Fruit fly (Drosophila melanogaster) whole organism, embryonic: ENCODE measurements around the gene CSN6.
A peak's percentile ranks its signal among the peaks of the same experiment; 100 is the strongest.

Experiments used
- Bdp1 ChIP-seq: fragments of 200-800 bp; sonication (Bioruptor generic); optimal IDR thresholded peaks from 3 replicates; lab custom pipeline; 2016; ENCODE audit warnings: missing biosample characterization, missing genetic modification characterization
- CG10147 ChIP-seq: fragments of 200-800 bp; sonication (Bioruptor generic); optimal IDR thresholded peaks from 2 replicates; lab custom pipeline; 2019; ENCODE audit warnings: missing biosample characterization, mild to moderate bottlenecking, missing genetic modification characterization, moderate library complexity
- CG10209 ChIP-seq: fragments of 200-800 bp; sonication (Bioruptor generic); optimal IDR thresholded peaks from 3 replicates; lab custom pipeline; 2017; ENCODE audit warnings: missing biosample characterization, mild to moderate bottlenecking, missing genetic modification characterization, missing genetic modification reagents
- CG11247 ChIP-seq: fragments of 200-800 bp; sonication (Bioruptor generic); IDR thresholded peaks from 2 replicates; pipeline ENCODE4 v1.3.6; 2022; ENCODE audit warnings: missing biosample characterization, missing genetic modification characterization
- CG11504 ChIP-seq: fragments of 200-800 bp; sonication (Bioruptor generic); optimal IDR thresholded peaks from 3 replicates; lab custom pipeline; 2019; ENCODE audit warnings: missing biosample characterization, mild to moderate bottlenecking, missing genetic modification characterization, moderate library complexity
- CG11696 ChIP-seq: fragments of 200-800 bp; sonication (Bioruptor generic); IDR thresholded peaks from 2 replicates; pipeline ENCODE4 v1.3.6; 2022; ENCODE audit warnings: missing biosample characterization, missing genetic modification characterization
- CG12391 ChIP-seq: fragments of 200-800 bp; sonication (Bioruptor generic); optimal IDR thresholded peaks from 3 replicates; lab custom pipeline; 2018; ENCODE audit warnings: missing biosample characterization, mild to moderate bottlenecking, missing genetic modification characterization, moderate library complexity
- CG13894 ChIP-seq: fragments of 200-800 bp; sonication (Bioruptor generic); optimal IDR thresholded peaks from 3 replicates; lab custom pipeline; 2018; ENCODE audit warnings: missing biosample characterization, mild to moderate bottlenecking, missing genetic modification characterization, moderate library complexity
- CG14441 ChIP-seq: fragments of 200-800 bp; sonication (Bioruptor generic); IDR thresholded peaks from 2 replicates; pipeline ENCODE4 v1.3.6; 2022; ENCODE audit warnings: missing biosample characterization, missing genetic modification characterization
- CG17359 ChIP-seq: fragments of 200-800 bp; sonication (Bioruptor generic); optimal IDR thresholded peaks from 3 replicates; lab custom pipeline; 2018; ENCODE audit warnings: missing biosample characterization, mild to moderate bottlenecking, missing genetic modification characterization, moderate library complexity
- CG2712 ChIP-seq: fragments of 200-800 bp; optimal IDR thresholded peaks from 3 replicates; lab custom pipeline; 2019; ENCODE audit warnings: missing biosample characterization, mild to moderate bottlenecking, missing genetic modification characterization, moderate library complexity
- CG2889 ChIP-seq: fragments of 200-800 bp; sonication (Bioruptor generic); IDR thresholded peaks from 3 replicates; pipeline ENCODE4 v1.3.6; 2022; ENCODE audit warnings: missing biosample characterization, missing genetic modification characterization
- CG30403 ChIP-seq: fragments of 200-800 bp; sonication (Bioruptor generic); optimal IDR thresholded peaks from 3 replicates; lab custom pipeline; 2016; ENCODE audit warnings: missing biosample characterization, missing genetic modification characterization
- CG32532 ChIP-seq: fragments of 200-800 bp; sonication (Bioruptor generic); IDR thresholded peaks from 2 replicates; pipeline ENCODE4 v1.3.6; 2022; ENCODE audit warnings: missing biosample characterization, missing genetic modification characterization
- CG3281 ChIP-seq: fragments of 200-800 bp; sonication (Bioruptor generic); optimal IDR thresholded peaks from 3 replicates; lab custom pipeline; 2017; ENCODE audit warnings: missing biosample characterization, mild to moderate bottlenecking, missing genetic modification characterization
- CG3995 ChIP-seq: fragments of 200-800 bp; sonication (Bioruptor generic); optimal IDR thresholded peaks from 3 replicates; lab custom pipeline; 2016; ENCODE audit warnings: missing biosample characterization, missing genetic modification characterization
- CG5180 ChIP-seq: fragments of 200-800 bp; sonication (Bioruptor generic); optimal IDR thresholded peaks from 3 replicates; lab custom pipeline; 2017; ENCODE audit warnings: missing biosample characterization, missing genetic modification characterization, mild to moderate bottlenecking, moderate library complexity, missing genetic modification reagents
- CG5953 ChIP-seq: fragments of 200-800 bp; sonication (Bioruptor generic); IDR thresholded peaks from 2 replicates; pipeline ENCODE4 v1.3.6; 2022; ENCODE audit warnings: missing biosample characterization, missing genetic modification characterization
- CG7839 ChIP-seq: fragments of 200-800 bp; sonication (Bioruptor generic); optimal IDR thresholded peaks from 3 replicates; lab custom pipeline; 2018; ENCODE audit warnings: missing biosample characterization, mild to moderate bottlenecking, missing genetic modification characterization, moderate library complexity
- CG9727 ChIP-seq: fragments of 200-800 bp; sonication (Bioruptor generic); optimal IDR thresholded peaks from 3 replicates; lab custom pipeline; 2017; ENCODE audit warnings: missing biosample characterization, mild to moderate bottlenecking, missing genetic modification characterization
- CG9817 ChIP-seq: fragments of 200-800 bp; sonication (Bioruptor generic); optimal IDR thresholded peaks from 2 replicates; lab custom pipeline; 2018; ENCODE audit warnings: missing biosample characterization, mild to moderate bottlenecking, missing genetic modification characterization, moderate library complexity
- Drgx ChIP-seq: fragments of 200-800 bp; sonication (Bioruptor generic); IDR thresholded peaks from 2 replicates; pipeline ENCODE4 v1.3.6; 2022; ENCODE audit warnings: missing biosample characterization, missing genetic modification characterization
- E2f2 ChIP-seq: fragments of 200-800 bp; sonication (Bioruptor generic); IDR thresholded peaks from 2 replicates; pipeline ENCODE4 v1.3.6; 2022; ENCODE audit warnings: missing biosample characterization, missing genetic modification characterization
- Ets65A ChIP-seq: fragments of 200-800 bp; sonication (Bioruptor generic); peaks from one replicate; lab custom pipeline; 2016; ENCODE audit warnings: missing biosample characterization, missing genetic modification characterization
- HHEX ChIP-seq: fragments of 200-800 bp; sonication (Bioruptor generic); optimal IDR thresholded peaks from 3 replicates; lab custom pipeline; 2017; ENCODE audit warnings: missing biosample characterization, mild to moderate bottlenecking, missing genetic modification characterization, missing genetic modification reagents
- Hsf ChIP-seq: fragments of 200-800 bp; sonication (Bioruptor generic); optimal IDR thresholded peaks from 3 replicates; lab custom pipeline; 2016; ENCODE audit warnings: missing biosample characterization, missing genetic modification characterization
- Jarid2 ChIP-seq: fragments of 200-800 bp; sonication (Bioruptor generic); optimal IDR thresholded peaks from 3 replicates; lab custom pipeline; 2017; ENCODE audit warnings: mild to moderate bottlenecking, missing biosample characterization, missing genetic modification reagents, missing genetic modification characterization
- Oaz ChIP-seq: fragments of 200-800 bp; sonication (Bioruptor generic); IDR thresholded peaks from 2 replicates; pipeline ENCODE4 v1.3.6; 2022; ENCODE audit warnings: missing biosample characterization, missing genetic modification characterization
- Pdp1 ChIP-seq, 2 experiments: fragments of 200-800 bp; sonication (Bioruptor generic); optimal IDR thresholded peaks; 3 replicates each; lab custom pipeline; 2016; ENCODE audit warnings: missing biosample characterization in 2 of 2, missing genetic modification characterization in 2 of 2, mild to moderate bottlenecking in 1 of 2, moderate library complexity in 1 of 2
- Sox100B ChIP-seq: fragments of 200-800 bp; sonication (Bioruptor generic); optimal IDR thresholded peaks from 3 replicates; lab custom pipeline; 2018; ENCODE audit warnings: missing biosample characterization, mild to moderate bottlenecking, missing genetic modification characterization
- Sox102F ChIP-seq: fragments of 200-800 bp; sonication (Bioruptor generic); optimal IDR thresholded peaks from 2 replicates; lab custom pipeline; 2018; ENCODE audit warnings: missing biosample characterization, mild to moderate bottlenecking, missing genetic modification characterization, moderate library complexity
- ap ChIP-seq: fragments of 200-800 bp; sonication (Bioruptor generic); IDR thresholded peaks from 2 replicates; pipeline ENCODE4 v1.3.6; 2022; ENCODE audit warnings: missing biosample characterization, missing genetic modification characterization
- dysf ChIP-seq: fragments of 200-800 bp; sonication (Bioruptor generic); IDR thresholded peaks from 3 replicates; pipeline ENCODE4 v1.3.6; 2022; ENCODE audit warnings: missing biosample characterization, missing genetic modification characterization
- esg ChIP-seq: fragments of 200-800 bp; sonication (Bioruptor generic); conservative IDR thresholded peaks from 2 replicates; pipeline ENCODE4 v1.3.6; 2022; ENCODE audit warnings: missing biosample characterization, missing genetic modification characterization
- ewg ChIP-seq: fragments of 200-800 bp; sonication (Bioruptor generic); optimal IDR thresholded peaks from 3 replicates; lab custom pipeline; 2017; ENCODE audit warnings: mild to moderate bottlenecking, missing biosample characterization, missing genetic modification reagents, missing genetic modification characterization
- fd102C ChIP-seq: fragments of 200-800 bp; sonication (Bioruptor generic); optimal IDR thresholded peaks from 2 replicates; lab custom pipeline; 2018; ENCODE audit warnings: missing biosample characterization, mild to moderate bottlenecking, missing genetic modification characterization, moderate library complexity
- oc ChIP-seq: fragments of 200-800 bp; sonication (Bioruptor generic); optimal IDR thresholded peaks from 2 replicates; lab custom pipeline; 2018; ENCODE audit warnings: missing biosample characterization, mild to moderate bottlenecking, missing genetic modification characterization, moderate library complexity
- peb ChIP-seq: fragments of 200-800 bp; sonication (Bioruptor generic); IDR thresholded peaks from 2 replicates; pipeline ENCODE4 v1.3.6; 2022; ENCODE audit warnings: missing biosample characterization, missing genetic modification characterization
- pros ChIP-seq: fragments of 200-800 bp; sonication (Bioruptor generic); optimal IDR thresholded peaks from 3 replicates; lab custom pipeline; 2019; ENCODE audit warnings: missing biosample characterization, mild to moderate bottlenecking, missing genetic modification characterization, moderate library complexity
- repo ChIP-seq: fragments of 200-800 bp; sonication (Bioruptor generic); optimal IDR thresholded peaks from 2 replicates; lab custom pipeline; 2016; ENCODE audit warnings: missing biosample characterization, missing genetic modification characterization
- row ChIP-seq: fragments of 200-800 bp; sonication (Bioruptor generic); IDR thresholded peaks from 3 replicates; pipeline ENCODE4 v1.3.6; 2022; ENCODE audit warnings: missing biosample characterization, missing genetic modification characterization
- run ChIP-seq: fragments of 200-800 bp; sonication (Bioruptor generic); optimal IDR thresholded peaks from 3 replicates; lab custom pipeline; 2018; ENCODE audit warnings: missing biosample characterization, mild to moderate bottlenecking, missing genetic modification characterization
- schlank ChIP-seq: fragments of 200-800 bp; sonication (Bioruptor generic); optimal IDR thresholded peaks from 2 replicates; lab custom pipeline; 2018; ENCODE audit warnings: missing biosample characterization, mild to moderate bottlenecking, missing genetic modification characterization
- sd ChIP-seq: fragments of 200-800 bp; sonication (Bioruptor generic); optimal IDR thresholded peaks from 3 replicates; lab custom pipeline; 2018; ENCODE audit warnings: missing biosample characterization, mild to moderate bottlenecking, missing genetic modification characterization, moderate library complexity
- shn ChIP-seq: fragments of 200-800 bp; sonication (Bioruptor generic); optimal IDR thresholded peaks from 3 replicates; lab custom pipeline; 2016; ENCODE audit warnings: missing biosample characterization, missing genetic modification characterization
- sisA ChIP-seq: fragments of 200-800 bp; sonication (Bioruptor generic); IDR thresholded peaks from 2 replicates; pipeline ENCODE4 v1.3.6; 2022; ENCODE audit warnings: missing biosample characterization, missing genetic modification characterization
- slbo ChIP-seq: fragments of 200-800 bp; sonication (Bioruptor generic); IDR thresholded peaks from 2 replicates; pipeline ENCODE4 v1.3.6; 2022; ENCODE audit warnings: missing biosample characterization, missing genetic modification characterization
- tgo ChIP-seq: fragments of 200-800 bp; sonication (Bioruptor generic); IDR thresholded peaks from 3 replicates; pipeline ENCODE4 v1.3.6; 2022; ENCODE audit warnings: missing biosample characterization, missing genetic modification characterization
- vnd ChIP-seq: fragments of 200-800 bp; sonication (Bioruptor generic); IDR thresholded peaks from 3 replicates; pipeline ENCODE4 v1.3.6; 2022; ENCODE audit warnings: missing biosample characterization, missing genetic modification characterization; ENCODE audit not compliant: partially characterized antibody

CSN6 gene

DNA sequence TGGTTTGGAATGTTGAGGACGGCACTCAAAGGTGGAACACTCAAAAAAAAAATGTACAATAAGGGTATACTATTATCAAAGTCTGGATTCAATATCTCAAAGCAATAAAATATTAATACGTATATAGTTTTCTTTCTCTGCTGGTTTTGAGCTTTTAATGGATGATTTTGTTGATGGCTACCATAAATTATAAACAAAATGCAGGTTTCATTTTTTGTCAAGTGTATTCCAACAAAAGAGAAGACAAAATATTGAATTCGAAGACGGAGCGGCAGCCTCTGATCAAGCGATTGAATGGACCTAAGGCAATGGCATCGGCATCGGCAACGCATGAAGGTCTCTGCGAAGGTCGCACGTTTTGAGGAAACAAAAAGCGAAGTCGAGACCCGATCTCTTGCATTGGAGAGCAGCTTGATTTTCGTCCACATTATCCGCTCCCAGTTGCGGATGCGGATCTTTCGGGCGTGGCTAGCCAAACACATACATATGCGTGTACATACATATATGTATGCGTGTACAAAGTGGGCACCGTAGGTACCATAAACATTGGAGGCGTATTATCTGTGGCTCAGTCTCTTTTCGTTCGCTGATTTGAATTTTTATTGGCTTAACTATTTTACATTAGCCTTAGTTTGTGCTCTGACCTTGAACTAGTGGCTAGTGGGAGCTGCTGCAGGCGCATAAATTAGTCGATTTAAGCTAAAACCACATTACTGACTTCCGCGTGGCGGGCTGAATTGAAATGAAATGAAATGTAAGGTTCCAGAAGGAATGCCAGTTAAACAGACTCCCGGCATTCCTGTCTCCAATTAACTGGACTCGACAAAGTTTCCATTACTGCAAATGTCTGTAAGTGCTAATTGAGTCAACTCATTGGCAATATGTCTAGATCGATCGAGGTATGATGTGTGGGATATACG, 43.8 kb upstream of the CSN6 start (continued):
- peak in 1 of 2 experiments; percentile 1 for TF ChIP-seq Pdp1 (GFP tag; optimal IDR thresholded peaks at IDR 0.05; lab: Kevin White, UChicago)
- TF ChIP-seq vnd = no peak
- TF ChIP-seq ap (GFP tag; lab: Robert Waterston, UW) = no peak
- peak; percentile 54 for TF ChIP-seq CG30403 (GFP tag; lab: Kevin White, UChicago)
- 0 out of 2 replicates have a peak, but pooled peaks have one; percentile 13 for TF ChIP-seq Drgx (GFP tag; lab: Robert Waterston, UW)
- peak; percentile 24 for TF ChIP-seq ewg
- peak; percentile 59 for TF ChIP-seq CG17359 (tag; lab: Kevin White, UChicago)
- TF ChIP-seq schlank (tag; lab: Kevin White, UChicago) = no peak
- TF ChIP-seq fd102C (GFP tag; lab: Kevin White, UChicago) = no peak
- TF ChIP-seq E2f2 (GFP tag; lab: Robert Waterston, UW) = 0 out of 2 replicates have a peak, but pooled peaks have one; percentile 22
- TF ChIP-seq dysf (GFP tag; lab: Robert Waterston, UW) = peak; percentile 68
- TF ChIP-seq esg = peak; percentile 38
- peak; percentile 22 for TF ChIP-seq HHEX (GFP tag; lab: Kevin White, UChicago)
- no peak for TF ChIP-seq CG5953 (GFP tag; lab: Robert Waterston, UW)
- peak; percentile 5 for TF ChIP-seq Sox100B (GFP tag; lab: Kevin White, UChicago)
- no peak for TF ChIP-seq Bdp1 (GFP tag; lab: Kevin White, UChicago)
- TF ChIP-seq oc (tag; lab: Kevin White, UChicago) = peak; percentile 23
- peak; percentile 10 for TF ChIP-seq Hsf
- TF ChIP-seq shn = no peak
- TF ChIP-seq CG9817 = peak; percentile 19
- TF ChIP-seq CG2889 (GFP tag; lab: Robert Waterston, UW) = 0 out of 3 replicates have a peak, but pooled peaks have one; percentile 30
- TF ChIP-seq slbo (GFP tag; lab: Robert Waterston, UW) = peak; percentile 47; the same call in 1 of the 2 replicates
- peak; percentile 27 for TF ChIP-seq CG5180 (GFP tag; lab: Kevin White, UChicago)
- TF ChIP-seq CG7839 (tag; lab: Kevin White, UChicago) = peak; percentile 67
- peak; percentile 9 for TF ChIP-seq CG10147 (GFP tag; lab: Kevin White, UChicago)
- peak; percentile 24 for TF ChIP-seq CG9727 (GFP tag; lab: Kevin White, UChicago)
- TF ChIP-seq sisA (GFP tag; lab: Robert Waterston, UW) = peak; percentile 37; the same call in 1 of the 2 replicates
- TF ChIP-seq CG11696 (GFP tag; lab: Robert Waterston, UW) = 0 out of 2 replicates have a peak, but pooled peaks have one; percentile 13
- TF ChIP-seq CG10209 (GFP tag; lab: Kevin White, UChicago) = peak; percentile 28
- TF ChIP-seq tgo = peak; percentile 35; the same call in 1 of the 3 replicates
- TF ChIP-seq CG12391 = peak; percentile 55
- TF ChIP-seq sd (tag; lab: Kevin White, UChicago) = peak; percentile 86
- TF ChIP-seq Oaz (GFP tag; lab: Robert Waterston, UW) = peak; percentile 40; the same call in 1 of the 2 replicates
- TF ChIP-seq run (tag; lab: Kevin White, UChicago) = peak; percentile 23
- peak; percentile 35 for TF ChIP-seq CG3281 (GFP tag; lab: Kevin White, UChicago)

DNA sequence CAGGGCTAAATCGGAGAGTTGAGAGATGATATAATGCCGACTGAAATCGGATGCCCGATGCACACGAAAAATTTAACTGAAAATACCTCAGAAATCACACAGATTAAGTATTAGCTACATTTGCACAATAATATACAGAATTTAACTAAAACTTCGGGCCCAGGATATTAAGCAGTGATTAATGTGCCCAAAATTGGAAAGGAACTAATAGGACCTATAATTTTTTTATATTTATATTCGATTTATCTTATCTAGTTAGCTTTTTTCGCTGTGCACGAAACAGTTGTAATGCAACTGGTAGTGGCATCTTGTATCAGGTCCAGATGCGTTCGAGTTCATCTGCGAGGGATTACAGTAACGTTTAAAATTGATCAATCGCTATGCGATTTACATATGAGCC, 41.7 kb upstream of the CSN6 start:
- peak; percentile 57 for TF ChIP-seq Ets65A
- TF ChIP-seq CG11247 (GFP tag; lab: Robert Waterston, UW) = no peak
- no peak for TF ChIP-seq repo (GFP tag; lab: Kevin White, UChicago)
- TF ChIP-seq CG11504 = peak; percentile 38
- 0 out of 3 replicates have a peak, but pooled peaks have one; percentile 17 for TF ChIP-seq row
- TF ChIP-seq CG2712 = peak; percentile 6
- TF ChIP-seq Jarid2 (GFP tag; lab: Kevin White, UChicago) = no peak
- TF ChIP-seq CG14441 (GFP tag; lab: Robert Waterston, UW) = 0 out of 2 replicates have a peak, but pooled peaks have one; percentile 20
- TF ChIP-seq peb (GFP tag; lab: Robert Waterston, UW) = no peak
- no peak for TF ChIP-seq pros
- no peak for TF ChIP-seq CG3995
- TF ChIP-seq CG32532 (GFP tag; lab: Robert Waterston, UW) = 0 out of 2 replicates have a peak, but pooled peaks have one; percentile 13
- peak; percentile 52 for TF ChIP-seq Sox102F (GFP tag; lab: Kevin White, UChicago)
- TF ChIP-seq CG13894 (tag; lab: Kevin White, UChicago) = no peak
